Worm (Caenorhabditis elegans): Measurements from ENCODE around the gene srd-38.
A peak's percentile ranks its signal among the peaks of the same experiment; 100 is the strongest.

Gene srd-38

DNA sequence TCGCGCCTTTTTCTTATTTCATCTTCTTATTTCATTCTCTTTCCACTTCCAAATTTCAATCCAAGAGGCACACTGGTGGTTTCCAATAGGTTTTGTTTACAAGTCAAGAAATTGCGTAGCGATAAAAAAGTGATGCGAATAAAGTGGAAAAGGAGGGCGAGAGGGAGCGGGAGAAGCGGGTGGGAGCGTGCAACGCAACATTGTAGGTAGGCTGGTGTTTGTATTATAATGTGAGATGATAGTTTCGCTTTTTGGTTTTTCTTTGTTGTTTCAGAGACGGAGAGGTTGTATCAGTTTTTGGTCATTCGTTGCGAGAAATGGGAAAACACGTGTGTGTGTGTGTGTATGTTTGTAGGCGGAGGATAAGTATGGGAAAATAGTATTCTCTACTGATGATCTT, 41.4 kb upstream of the srd-38 start:
- TF ChIP-seq scrt-1 (GFP tag; IDR thresholded peaks at IDR 0.05) (no peak), tbx-37 (GFP tag; conservative IDR thresholded peaks at IDR 0.05) (no peak), flt-1 (GFP tag; IDR thresholded peaks at IDR 0.05) (no peak), tbx-11 (GFP tag; IDR thresholded peaks at IDR 0.05) (no peak), F13C5.2 (tag; optimal IDR thresholded peaks at IDR 0.05) (no peak), hmg-4 (GFP tag; optimal IDR thresholded peaks at IDR 0.05) (no peak), ceh-13 (GFP tag; optimal IDR thresholded peaks at IDR 0.05) (no peak), pes-1 (GFP tag; IDR thresholded peaks at IDR 0.05) (no peak), ama-1 (optimal IDR thresholded peaks at IDR 0.05) (no peak), sea-1 (GFP tag; conservative IDR thresholded peaks at IDR 0.05) (no peak), hmbx-1 (tag; optimal IDR thresholded peaks at IDR 0.05) (no peak)

DNA sequence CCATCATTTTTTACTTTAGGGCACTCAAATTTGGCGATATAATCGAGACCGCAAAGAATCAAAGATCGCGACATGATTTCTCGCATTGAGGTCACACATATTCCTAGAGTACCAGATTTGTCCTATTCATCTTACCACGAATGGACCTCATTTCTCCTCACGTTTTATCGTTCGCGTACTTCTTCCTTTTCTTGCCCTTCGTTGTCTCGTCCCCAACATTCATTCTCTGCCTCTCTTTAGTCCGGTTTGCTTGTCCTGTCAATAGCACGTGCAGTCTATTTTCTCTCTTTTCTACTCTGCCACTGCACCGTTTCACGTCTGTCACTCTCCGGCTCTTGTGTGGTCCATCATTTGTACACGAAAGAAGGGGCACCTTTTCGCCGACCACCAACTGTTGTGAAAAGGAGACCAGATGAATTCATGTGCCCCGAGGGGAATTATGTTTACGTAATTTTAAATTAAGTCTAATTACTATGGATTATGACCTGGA, 40.2 kb upstream of the srd-38 start:
- no peak for TF ChIP-seq ama-1 (optimal IDR thresholded peaks at IDR 0.05)
- TF ChIP-seq tra-4 (tag; optimal IDR thresholded peaks at IDR 0.05) = no peak
- TF ChIP-seq hmbx-1 (tag; optimal IDR thresholded peaks at IDR 0.05) = no peak
- no peak for TF ChIP-seq aly-1 (tag; optimal IDR thresholded peaks at IDR 0.05)
- TF ChIP-seq ets-7 (tag; optimal IDR thresholded peaks at IDR 0.05) = no peak
- no peak for TF ChIP-seq B0310.2 (tag; optimal IDR thresholded peaks at IDR 0.05)
- no peak for TF ChIP-seq ceh-36 (tag; optimal IDR thresholded peaks at IDR 0.05)
- TF ChIP-seq tbx-11 (GFP tag; IDR thresholded peaks at IDR 0.05) = no peak
- TF ChIP-seq scrt-1 (GFP tag; IDR thresholded peaks at IDR 0.05) = 0 out of 2 replicates have a peak, but pooled peaks have one; percentile 37
- no peak for TF ChIP-seq ceh-13 (GFP tag; optimal IDR thresholded peaks at IDR 0.05)
- no peak for TF ChIP-seq sea-1 (GFP tag; conservative IDR thresholded peaks at IDR 0.05)
- 0 out of 2 replicates have a peak, but pooled peaks have one; percentile 35 for TF ChIP-seq tbx-37 (GFP tag; conservative IDR thresholded peaks at IDR 0.05)
- TF ChIP-seq hmg-4 (GFP tag; optimal IDR thresholded peaks at IDR 0.05) = peak; percentile 70
- TF ChIP-seq pes-1 (GFP tag; IDR thresholded peaks at IDR 0.05) = no peak
- TF ChIP-seq flt-1 (GFP tag; IDR thresholded peaks at IDR 0.05) = peak; percentile 29; the same call in 1 of the 2 replicates
- TF ChIP-seq hnd-1 (tag; optimal IDR thresholded peaks at IDR 0.05) = no peak
- TF ChIP-seq F13C5.2 (tag; optimal IDR thresholded peaks at IDR 0.05) = no peak

DNA sequence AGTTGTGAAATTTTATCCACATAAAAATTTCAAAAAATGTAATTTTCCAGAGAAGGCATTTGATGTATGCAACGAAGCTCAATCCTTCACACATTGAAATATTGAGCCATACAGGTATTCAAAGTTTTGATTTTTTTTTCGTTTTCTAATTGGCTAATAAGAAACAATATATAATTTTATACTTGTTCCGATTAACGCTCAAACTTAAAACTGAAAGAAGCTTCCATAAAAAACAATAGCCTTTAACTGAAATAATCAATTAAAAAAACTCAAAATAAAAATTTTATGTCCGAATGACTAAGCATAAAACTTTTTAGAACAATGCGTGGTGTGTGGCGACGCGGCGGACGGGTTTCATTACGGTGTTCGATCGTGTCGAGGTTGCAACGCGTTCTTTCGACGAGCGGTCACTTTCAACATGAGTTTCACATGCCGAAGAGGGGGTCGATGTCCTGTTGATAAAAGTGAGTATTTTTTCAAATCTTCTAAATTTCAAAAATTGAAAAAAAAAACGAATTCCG, 39.6 kb upstream of the srd-38 start, which contains the start of gene nhr-32:
Gene nhr-32, plus strand, starts transcription at position 51 of the 521 bp plus-strand sequence.
- TF ChIP-seq ets-7 (tag; optimal IDR thresholded peaks at IDR 0.05) (no peak), tra-4 (tag; optimal IDR thresholded peaks at IDR 0.05) (no peak)

DNA sequence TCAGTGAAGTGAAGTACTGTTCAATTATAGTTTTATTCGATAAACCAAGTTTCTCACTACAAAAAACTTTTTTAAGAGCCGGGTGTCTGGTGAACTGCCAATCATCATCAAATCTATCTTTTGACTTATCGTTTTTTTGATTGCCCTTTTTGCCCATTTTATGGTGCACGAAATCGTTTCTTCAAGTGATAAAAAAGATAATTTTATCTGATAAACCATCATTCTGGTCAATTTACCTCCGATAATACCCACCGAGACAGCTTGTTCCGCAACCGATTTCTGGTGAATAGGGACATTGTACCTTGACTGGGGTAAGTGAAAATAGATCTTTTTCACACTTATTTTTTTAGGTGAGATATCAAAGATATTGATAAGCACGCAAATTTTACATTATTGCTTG, 34.0 kb upstream of the srd-38 start, which contains the start of gene K08H2.10:
Gene K08H2.10, plus strand, starts transcription at position 230 of the 400 bp plus-strand sequence.
- no peak for TF ChIP-seq pes-1 (GFP tag; IDR thresholded peaks at IDR 0.05)
- no peak for TF ChIP-seq tra-4 (tag; optimal IDR thresholded peaks at IDR 0.05)
- no peak for TF ChIP-seq hmbx-1 (tag; optimal IDR thresholded peaks at IDR 0.05)
- TF ChIP-seq hmg-4 (GFP tag; optimal IDR thresholded peaks at IDR 0.05) = no peak
- no peak for TF ChIP-seq ceh-36 (tag; optimal IDR thresholded peaks at IDR 0.05)
- no peak for TF ChIP-seq aly-1 (tag; optimal IDR thresholded peaks at IDR 0.05)
- no peak for TF ChIP-seq sea-1 (GFP tag; conservative IDR thresholded peaks at IDR 0.05)
- no peak for TF ChIP-seq tbx-11 (GFP tag; IDR thresholded peaks at IDR 0.05)
- TF ChIP-seq hnd-1 (tag; optimal IDR thresholded peaks at IDR 0.05) = no peak
- TF ChIP-seq ama-1 (optimal IDR thresholded peaks at IDR 0.05) = no peak
- no peak for TF ChIP-seq scrt-1 (GFP tag; IDR thresholded peaks at IDR 0.05)
- no peak for TF ChIP-seq ets-7 (tag; optimal IDR thresholded peaks at IDR 0.05)

DNA sequence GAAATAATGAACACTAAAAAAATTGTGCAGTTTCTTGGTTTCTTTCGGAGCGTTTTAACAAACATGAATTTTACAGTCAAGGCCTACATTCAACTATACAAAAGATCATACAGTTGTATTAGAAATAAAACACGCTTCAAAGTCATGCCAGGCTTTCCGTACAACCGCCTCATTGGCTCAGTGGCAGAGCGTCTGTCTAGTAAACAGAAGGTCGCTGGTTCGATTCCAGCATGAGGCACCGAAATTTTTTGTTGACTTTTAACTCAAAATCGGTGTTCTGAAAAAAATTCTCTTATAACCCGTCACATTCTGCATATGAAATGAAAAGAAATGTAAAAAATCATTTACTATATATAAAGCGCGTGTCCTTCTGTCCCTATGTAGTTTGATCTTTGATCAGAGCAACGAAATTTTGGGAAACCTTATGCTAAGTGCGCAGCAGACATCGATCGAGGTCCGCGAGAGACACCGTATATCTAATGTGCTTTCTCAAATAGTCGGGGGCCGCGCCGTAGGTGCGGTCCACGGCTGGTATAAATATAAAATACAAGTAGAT, 30.5 kb upstream of the srd-38 start:
- TF ChIP-seq pes-1 (GFP tag; IDR thresholded peaks at IDR 0.05) = 0 out of 2 replicates have a peak, but pooled peaks have one; percentile 8

DNA sequence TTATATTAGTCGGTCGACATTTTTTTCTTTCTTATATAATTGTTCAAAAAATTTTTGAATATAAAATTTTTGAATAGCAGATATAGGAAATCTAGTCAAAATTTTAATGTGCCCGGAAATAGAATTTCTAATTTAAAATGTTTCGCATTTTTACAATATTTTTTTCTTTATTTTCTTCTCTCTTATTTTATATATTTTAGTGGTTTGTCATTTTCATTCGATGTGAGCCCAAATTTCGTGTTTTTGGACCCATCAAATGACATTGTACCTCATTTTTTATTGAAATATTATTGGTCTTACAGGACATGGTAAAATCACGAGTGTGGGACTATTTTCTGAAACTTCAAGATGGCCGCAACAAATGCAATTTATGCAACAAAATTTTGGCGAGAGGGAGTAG, 29.4 kb upstream of the srd-38 start, which contains the start of gene K09A11.1:
Gene K09A11.1, plus strand, starts transcription at position 301 of the 400 bp plus-strand sequence.
- TF ChIP-seq tbx-37 (GFP tag; conservative IDR thresholded peaks at IDR 0.05) (no peak), pes-1 (GFP tag; IDR thresholded peaks at IDR 0.05) (no peak), sea-1 (GFP tag; conservative IDR thresholded peaks at IDR 0.05) (no peak), aly-1 (tag; optimal IDR thresholded peaks at IDR 0.05) (no peak), hnd-1 (tag; optimal IDR thresholded peaks at IDR 0.05) (no peak), scrt-1 (GFP tag; IDR thresholded peaks at IDR 0.05) (no peak), hmbx-1 (tag; optimal IDR thresholded peaks at IDR 0.05) (no peak), F13C5.2 (tag; optimal IDR thresholded peaks at IDR 0.05) (no peak), ceh-13 (GFP tag; optimal IDR thresholded peaks at IDR 0.05) (no peak), B0310.2 (tag; optimal IDR thresholded peaks at IDR 0.05) (no peak), flt-1 (GFP tag; IDR thresholded peaks at IDR 0.05) (no peak), ceh-36 (tag; optimal IDR thresholded peaks at IDR 0.05) (no peak)

DNA sequence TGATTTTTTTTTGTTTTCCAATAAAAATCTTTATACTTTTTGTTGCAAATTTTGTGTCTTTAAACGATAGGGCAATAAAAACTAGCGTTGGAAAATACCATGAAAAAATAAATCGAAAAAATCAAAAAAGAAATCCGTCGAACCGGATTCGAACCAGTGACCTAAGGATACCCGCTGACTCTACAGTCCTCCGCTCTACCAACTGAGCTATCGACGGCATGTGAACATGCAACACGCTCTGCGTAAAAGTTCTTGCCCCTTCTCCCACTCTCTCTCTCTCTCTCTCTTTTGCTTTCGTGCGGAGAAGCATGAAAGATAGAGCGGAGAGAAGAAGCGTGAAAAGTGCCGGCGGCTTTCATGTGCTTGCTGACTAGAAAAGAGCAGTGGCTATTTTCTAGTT, 27.1 kb upstream of the srd-38 start:
- TF ChIP-seq tra-4 (tag; optimal IDR thresholded peaks at IDR 0.05) (peak; percentile 22), ama-1 (optimal IDR thresholded peaks at IDR 0.05) (no peak), pes-1 (GFP tag; IDR thresholded peaks at IDR 0.05) (no peak; the same call in 1 of the 2 replicates), ceh-13 (GFP tag; optimal IDR thresholded peaks at IDR 0.05) (peak; percentile 65), tbx-11 (GFP tag; IDR thresholded peaks at IDR 0.05) (peak; percentile 85), F13C5.2 (tag; optimal IDR thresholded peaks at IDR 0.05) (peak; percentile 83), B0310.2 (tag; optimal IDR thresholded peaks at IDR 0.05) (peak; percentile 64), tbx-37 (GFP tag; conservative IDR thresholded peaks at IDR 0.05) (peak; percentile 88), hmbx-1 (tag; optimal IDR thresholded peaks at IDR 0.05) (peak; percentile 46), sea-1 (GFP tag; conservative IDR thresholded peaks at IDR 0.05) (peak; percentile 59), ets-7 (tag; optimal IDR thresholded peaks at IDR 0.05) (peak; percentile 53), aly-1 (tag; optimal IDR thresholded peaks at IDR 0.05) (peak; percentile 65), flt-1 (GFP tag; IDR thresholded peaks at IDR 0.05) (peak; percentile 84), hnd-1 (tag; optimal IDR thresholded peaks at IDR 0.05) (peak; percentile 57), hmg-4 (GFP tag; optimal IDR thresholded peaks at IDR 0.05) (peak; percentile 82), scrt-1 (GFP tag; IDR thresholded peaks at IDR 0.05) (peak; percentile 88), ceh-36 (tag; optimal IDR thresholded peaks at IDR 0.05) (peak; percentile 47)

Measured in whole organism, early embryonic.